Worm (Caenorhabditis elegans) whole organism, L1 larva: ENCODE measurements around the gene clec-264.

Experiments
- C16A3.4 ChIP-seq: fragments of 150-350 bp; optimal IDR thresholded peaks from 2 replicates; lab custom pipeline; 2014; ENCODE audit warnings: missing biosample characterization, missing genetic modification characterization
- F16B12.6 ChIP-seq: fragments of 150-350 bp; optimal IDR thresholded peaks from 2 replicates; lab custom pipeline; 2014; ENCODE audit warnings: missing biosample characterization, missing genetic modification characterization
- aha-1 ChIP-seq: fragments of 150-350 bp; optimal IDR thresholded peaks from 2 replicates; lab custom pipeline; 2014; ENCODE audit warnings: missing biosample characterization, missing genetic modification characterization
- aly-2 ChIP-seq: fragments of 150-350 bp; optimal IDR thresholded peaks from 2 replicates; lab custom pipeline; 2014; ENCODE audit warnings: missing biosample characterization, missing genetic modification characterization
- ama-1 ChIP-seq: fragments of 150-350 bp; optimal IDR thresholded peaks from 2 replicates; lab custom pipeline; 2014
- blmp-1 ChIP-seq: fragments of 150-350 bp; optimal IDR thresholded peaks from 2 replicates; lab custom pipeline; 2014; ENCODE audit warnings: missing biosample characterization, missing genetic modification characterization
- ceh-63 ChIP-seq: fragments of 200-800 bp; sonication (Bioruptor generic); optimal IDR thresholded peaks from 2 replicates; lab custom pipeline; 2018; ENCODE audit warnings: mild to moderate bottlenecking, missing genetic modification characterization, missing compliant biosample characterization
- ceh-82 ChIP-seq, 3 experiments: fragments of 150-350 bp in 1 of 3; sonication (generic microtip) in 2 of 3; optimal IDR thresholded peaks; 2 replicates each; lab custom pipeline; 2014 to 2017; ENCODE audit warnings: missing biosample characterization in 3 of 3, missing genetic modification characterization in 3 of 3
- dsc-1 ChIP-seq: sonication (generic microtip); optimal IDR thresholded peaks from 2 replicates; lab custom pipeline; 2016; ENCODE audit warnings: mild to moderate bottlenecking, missing genetic modification characterization, missing compliant biosample characterization
- efl-3 ChIP-seq: fragments of 200-800 bp; sonication (Bioruptor generic); optimal IDR thresholded peaks from 2 replicates; lab custom pipeline; 2018; ENCODE audit warnings: mild to moderate bottlenecking, missing genetic modification characterization, missing compliant biosample characterization
- egl-13 ChIP-seq: sonication (generic microtip); optimal IDR thresholded peaks from 2 replicates; lab custom pipeline; 2016; ENCODE audit warnings: missing genotype, missing genetic modification reagents, missing genetic modification characterization, missing compliant biosample characterization
- elt-3 ChIP-seq, 6 experiments: fragments of 150-350 bp in 1 of 6; sonication (generic microtip); optimal IDR thresholded peaks; 2 replicates each; lab custom pipeline; 2017 to 2018; ENCODE audit warnings: missing biosample characterization in 6 of 6, missing genetic modification characterization in 6 of 6, inconsistent platforms in 1 of 6
- fkh-8 ChIP-seq: sonication (generic microtip); optimal IDR thresholded peaks from 2 replicates; lab custom pipeline; 2016; ENCODE audit warnings: mild to moderate bottlenecking, missing genetic modification characterization, missing compliant biosample characterization
- fos-1 ChIP-seq: fragments of 150-350 bp; optimal IDR thresholded peaks from 2 replicates; lab custom pipeline; 2014; ENCODE audit warnings: missing biosample characterization, missing genetic modification characterization
- lin-13 ChIP-seq: fragments of 150-350 bp; optimal IDR thresholded peaks from 2 replicates; lab custom pipeline; 2014; ENCODE audit warnings: missing biosample characterization, missing genetic modification reagents, missing genetic modification characterization
- lin-14 ChIP-seq: fragments of 200-800 bp; sonication (Bioruptor generic); optimal IDR thresholded peaks from 2 replicates; lab custom pipeline; 2018; ENCODE audit warnings: mild to moderate bottlenecking, missing genetic modification characterization, moderate library complexity, missing compliant biosample characterization
- lin-15B ChIP-seq: fragments of 150-350 bp; sonication (generic microtip); optimal IDR thresholded peaks from 3 replicates; lab custom pipeline; 2014; ENCODE audit warnings: missing biosample characterization, missing genetic modification characterization
- lin-35 ChIP-seq, 2 experiments: fragments of 150-350 bp; optimal IDR thresholded peaks; 2 replicates each; lab custom pipeline; 2014; ENCODE audit warnings: missing biosample characterization in 2 of 2, missing genetic modification characterization in 2 of 2, missing genetic modification reagents in 2 of 2
- lsy-2 ChIP-seq, 2 experiments: fragments of 150-350 bp; optimal IDR thresholded peaks; 2 replicates each; lab custom pipeline; 2014; ENCODE audit warnings: missing biosample characterization in 2 of 2, missing genetic modification characterization in 2 of 2
- mab-9 ChIP-seq: fragments of 200-800 bp; sonication (Bioruptor generic); IDR thresholded peaks from 2 replicates; pipeline ENCODE4 v1.3.6; 2022; ENCODE audit warnings: missing genetic modification reagents, missing genetic modification characterization, missing compliant biosample characterization
- mdl-1 ChIP-seq, 2 experiments: fragments of 150-350 bp; optimal IDR thresholded peaks; 2 replicates each; lab custom pipeline; 2014 to 2017; ENCODE audit warnings: missing biosample characterization in 2 of 2, missing genetic modification characterization in 2 of 2, inconsistent platforms in 1 of 2
- nhr-12 ChIP-seq: sonication (generic microtip); optimal IDR thresholded peaks from 2 replicates; lab custom pipeline; 2017; ENCODE audit warnings: missing biosample characterization, missing genetic modification characterization
- nhr-19 ChIP-seq: fragments of 200-800 bp; sonication (Bioruptor generic); conservative IDR thresholded peaks from 2 replicates; pipeline ENCODE4 v1.3.6; 2022; ENCODE audit warnings: missing genetic modification characterization, missing compliant biosample characterization
- nhr-20 ChIP-seq: sonication (generic microtip); optimal IDR thresholded peaks from 2 replicates; lab custom pipeline; 2016; ENCODE audit warnings: mild to moderate bottlenecking, missing genetic modification characterization, missing compliant biosample characterization
- nhr-237 ChIP-seq: fragments of 150-350 bp; optimal IDR thresholded peaks from 2 replicates; lab custom pipeline; 2014; ENCODE audit warnings: missing biosample characterization, missing genetic modification characterization
- nhr-47 ChIP-seq: sonication (generic microtip); optimal IDR thresholded peaks from 2 replicates; lab custom pipeline; 2016; ENCODE audit warnings: mild to moderate bottlenecking, missing genetic modification characterization, moderate library complexity, missing compliant biosample characterization
- nhr-71 ChIP-seq: sonication (generic microtip); optimal IDR thresholded peaks from 2 replicates; lab custom pipeline; 2016; ENCODE audit warnings: mild to moderate bottlenecking, missing genetic modification characterization, moderate library complexity, missing compliant biosample characterization
- nhr-76 ChIP-seq: sonication (generic microtip); optimal IDR thresholded peaks from 2 replicates; lab custom pipeline; 2017; ENCODE audit warnings: missing biosample characterization, missing genetic modification characterization
- nhr-77 ChIP-seq: fragments of 150-350 bp; optimal IDR thresholded peaks from 2 replicates; lab custom pipeline; 2014; ENCODE audit warnings: missing biosample characterization, missing genetic modification characterization
- nhr-85 ChIP-seq: sonication (generic microtip); peaks from one replicate; lab custom pipeline; 2016; ENCODE audit warnings: missing genetic modification characterization, inconsistent platforms, missing compliant biosample characterization
- nhr-90 ChIP-seq: sonication (generic microtip); optimal IDR thresholded peaks from 2 replicates; lab custom pipeline; 2016; ENCODE audit warnings: mild to moderate bottlenecking, missing genetic modification characterization, missing compliant biosample characterization; ENCODE audit not compliant: poor library complexity
- pag-3 ChIP-seq: sonication (generic microtip); optimal IDR thresholded peaks from 2 replicates; lab custom pipeline; 2017; ENCODE audit warnings: missing genetic modification characterization, mild to moderate bottlenecking, missing compliant biosample characterization, antibody characterized with exemption, borderline replicate concordance; ENCODE audit not compliant: insufficient read depth
- rnt-1 ChIP-seq: sonication (generic microtip); optimal IDR thresholded peaks from 2 replicates; lab custom pipeline; 2016; ENCODE audit warnings: mild to moderate bottlenecking, missing genetic modification characterization, moderate library complexity, missing compliant biosample characterization
- skn-1 ChIP-seq: fragments of 150-350 bp; optimal IDR thresholded peaks from 2 replicates; lab custom pipeline; 2014; ENCODE audit warnings: missing biosample characterization, missing genetic modification characterization
- snpc-4 ChIP-seq: fragments of 150-350 bp; optimal IDR thresholded peaks from 2 replicates; lab custom pipeline; 2014; ENCODE audit warnings: missing biosample characterization, missing genetic modification characterization
- snu-23 ChIP-seq: sonication (generic microtip); optimal IDR thresholded peaks from 2 replicates; lab custom pipeline; 2016; ENCODE audit warnings: missing genetic modification characterization, missing compliant biosample characterization
- sup-37 ChIP-seq: fragments of 200-800 bp; sonication (Bioruptor generic); optimal IDR thresholded peaks from 2 replicates; lab custom pipeline; 2018; ENCODE audit warnings: mild to moderate bottlenecking, missing genetic modification characterization, missing compliant biosample characterization
- swsn-7 ChIP-seq: sonication (generic microtip); optimal IDR thresholded peaks from 2 replicates; lab custom pipeline; 2016; ENCODE audit warnings: missing genetic modification characterization, missing compliant biosample characterization
- tbx-2 ChIP-seq: sonication (generic microtip); optimal IDR thresholded peaks from 2 replicates; lab custom pipeline; 2016; ENCODE audit warnings: missing genetic modification characterization, missing compliant biosample characterization
- tlp-1 ChIP-seq: fragments of 150-350 bp; optimal IDR thresholded peaks from 2 replicates; lab custom pipeline; 2014; ENCODE audit warnings: missing biosample characterization, missing genetic modification characterization
- unc-130 ChIP-seq: fragments of 150-350 bp; optimal IDR thresholded peaks from 2 replicates; lab custom pipeline; 2017; ENCODE audit warnings: missing biosample characterization, missing genetic modification characterization, inconsistent platforms
- unc-30 ChIP-seq: sonication (generic microtip); optimal IDR thresholded peaks from 2 replicates; lab custom pipeline; 2017; ENCODE audit warnings: missing biosample characterization, missing genetic modification characterization
- unc-62 ChIP-seq: fragments of 150-350 bp; optimal IDR thresholded peaks from 2 replicates; lab custom pipeline; 2014; ENCODE audit warnings: missing biosample characterization, missing genetic modification reagents, missing genetic modification characterization
- vab-15 ChIP-seq: sonication (generic microtip); optimal IDR thresholded peaks from 2 replicates; lab custom pipeline; 2017; ENCODE audit warnings: missing genotype, mild to moderate bottlenecking, missing genetic modification characterization, missing compliant biosample characterization
- xbp-1 ChIP-seq: sonication (generic microtip); optimal IDR thresholded peaks from 2 replicates; lab custom pipeline; 2016; ENCODE audit warnings: missing genetic modification characterization, missing compliant biosample characterization
- zip-4 ChIP-seq: fragments of 200-800 bp; sonication (Bioruptor generic); optimal IDR thresholded peaks from 2 replicates; lab custom pipeline; 2018; ENCODE audit warnings: mild to moderate bottlenecking, missing genetic modification characterization, moderate library complexity, missing compliant biosample characterization
- ztf-11 ChIP-seq, 2 experiments: sonication (generic microtip); optimal IDR thresholded peaks; 2 replicates each; lab custom pipeline; 2016 to 2017; ENCODE audit warnings: missing genetic modification characterization in 2 of 2, missing biosample characterization in 1 of 2, missing compliant biosample characterization in 1 of 2

The clec-264 gene

DNA sequence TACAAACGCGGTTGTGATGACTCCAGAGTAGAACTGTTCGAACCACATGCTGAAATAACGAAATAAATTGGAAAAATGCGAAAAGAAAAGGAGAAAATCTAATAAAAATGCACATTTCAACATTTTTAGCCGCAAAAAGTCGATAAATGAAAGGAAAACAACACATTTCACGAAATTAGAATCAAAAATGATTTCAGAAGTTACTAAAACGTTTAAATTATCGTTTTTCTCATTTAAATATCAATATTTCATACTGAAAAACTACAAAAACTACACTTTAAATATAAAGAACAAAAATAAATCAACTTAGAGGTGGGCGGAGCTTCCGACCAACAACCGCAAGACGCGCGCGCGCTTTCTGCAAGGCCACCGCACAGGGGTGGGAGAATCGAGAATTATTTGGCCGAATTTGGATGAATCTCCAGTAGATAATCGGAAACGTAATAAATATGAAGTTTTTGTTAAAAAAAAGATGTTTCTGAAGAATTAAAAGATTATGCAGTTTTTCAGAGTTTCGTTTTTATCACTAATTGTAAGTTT, 1.4 kb upstream of the clec-264 start, which contains the start of gene ndua-1 (continued):
- TF ChIP-seq blmp-1 (tag; lab: Kevin White, UChicago) = peak; percentile 0
- TF ChIP-seq zip-4 = no peak
- peak; percentile 71 for TF ChIP-seq snu-23
- no peak for TF ChIP-seq ama-1 (lab: Kevin White, UChicago)
- peak; percentile 53 for TF ChIP-seq tbx-2
- no peak for TF ChIP-seq F16B12.6 (tag; lab: Kevin White, UChicago)
- no peak for TF ChIP-seq fkh-8
- TF ChIP-seq dsc-1 = peak; percentile 35
- peak in 1 of 2 experiments; percentile 17 for TF ChIP-seq ztf-11 (tag; optimal IDR thresholded peaks at IDR 0.05; lab: Kevin White, UChicago)
- no peak for TF ChIP-seq nhr-77 (tag; lab: Kevin White, UChicago)
- TF ChIP-seq lin-13 = peak; percentile 24
- no peak for TF ChIP-seq nhr-19
- no peak for TF ChIP-seq lin-14 (GFP tag; lab: Kevin White, UChicago)
- no peak for TF ChIP-seq tlp-1 (tag; lab: Kevin White, UChicago)
- TF ChIP-seq nhr-76 (tag; lab: Kevin White, UChicago) = no peak

ce11 chrV:20847743-20848229, 2.7 kb downstream of the clec-264 start:
- TF ChIP-seq lsy-2 (tag; optimal IDR thresholded peaks at IDR 0.05; lab: Kevin White, UChicago) (no peak), nhr-85 (tag; lab: Kevin White, UChicago) (peak; percentile 23), swsn-7 (peak; percentile 8), nhr-47 (tag; lab: Kevin White, UChicago) (peak; percentile 33), nhr-237 (tag; lab: Kevin White, UChicago) (no peak), pag-3 (tag; lab: Kevin White, UChicago) (no peak), snu-23 (peak; percentile 24), aha-1 (tag; lab: Kevin White, UChicago) (no peak), nhr-20 (tag; lab: Kevin White, UChicago) (peak; percentile 9), elt-3 (tag; optimal IDR thresholded peaks at IDR 0.05; lab: Kevin White, UChicago) (no peak), dsc-1 (peak; percentile 16), nhr-71 (peak; percentile 28), C16A3.4 (tag; lab: Kevin White, UChicago) (no peak), aly-2 (tag; lab: Kevin White, UChicago) (peak; percentile 87), xbp-1 (tag; lab: Kevin White, UChicago) (no peak), ama-1 (lab: Kevin White, UChicago) (peak; percentile 91)

- peak in 2 of 6 experiments; percentile 34 to 35 for TF ChIP-seq elt-3 (tag; optimal IDR thresholded peaks at IDR 0.05; lab: Kevin White, UChicago)
- peak; percentile 74 for TF ChIP-seq rnt-1 (tag; lab: Kevin White, UChicago)
- peak; percentile 89 for TF ChIP-seq nhr-71
- peak in 1 of 2 experiments; percentile 66 for TF ChIP-seq mdl-1 (tag; optimal IDR thresholded peaks at IDR 0.05; lab: Kevin White, UChicago)
- TF ChIP-seq lin-13 = peak; percentile 66
- TF ChIP-seq fkh-8 = peak; percentile 86
- TF ChIP-seq ceh-82 (tag; optimal IDR thresholded peaks at IDR 0.05; lab: Kevin White, UChicago) = peak; percentile 71 to 84 (median 77)
- peak; percentile 88 for TF ChIP-seq swsn-7
- TF ChIP-seq xbp-1 (tag; lab: Kevin White, UChicago) = peak; percentile 76
- peak; percentile 57 for TF ChIP-seq snpc-4
- peak; percentile 73 for TF ChIP-seq nhr-90
- peak; percentile 49 for TF ChIP-seq egl-13 (tag; lab: Kevin White, UChicago)
- TF ChIP-seq C16A3.4 (tag; lab: Kevin White, UChicago) = peak; percentile 84
- no peak for TF ChIP-seq nhr-76 (tag; lab: Kevin White, UChicago)
- peak; percentile 57; the same call in 1 of the 2 replicates for TF ChIP-seq mab-9 (GFP tag; lab: Robert Waterston, UW)
- no peak for TF ChIP-seq ceh-63
- TF ChIP-seq vab-15 = peak; percentile 25
- no peak for TF ChIP-seq skn-1 (tag; lab: Kevin White, UChicago)
- peak; percentile 74 to 85 for TF ChIP-seq lin-35 (GFP tag; optimal IDR thresholded peaks at IDR 0.05; lab: Kevin White, UChicago)
- TF ChIP-seq fos-1 (tag; lab: Kevin White, UChicago) = peak; percentile 20
- TF ChIP-seq efl-3 (GFP tag; lab: Kevin White, UChicago) = no peak
- no peak for TF ChIP-seq unc-30 (tag; lab: Kevin White, UChicago)
- TF ChIP-seq unc-130 = peak; percentile 91
- TF ChIP-seq lin-15B (tag; lab: Kevin White, UChicago) = peak; percentile 25
- no peak for TF ChIP-seq sup-37 (GFP tag; lab: Kevin White, UChicago)
- no peak for TF ChIP-seq nhr-12
- no peak for TF ChIP-seq unc-62 (GFP tag; lab: Kevin White, UChicago)
- peak; percentile 52 for TF ChIP-seq zip-4
Observed at ce11 chrV:20845524-20846208, 4.8 kb downstream of the clec-264 start, which contains the start of the genes F31D4.2 and fkb-6. TSS of gene F31D4.2 (minus strand) at chrV:20845546. TSS of gene fkb-6 (plus strand) at chrV:20846158.
